Fruit fly (Drosophila melanogaster) whole organism, wandering third instar larva: ENCODE measurements around the gene Alp10.

ENCODE experiments used
- Sp1 ChIP-seq: fragments of 200-800 bp; sonication (Bioruptor generic); optimal IDR thresholded peaks from 3 replicates; lab custom pipeline; 2019; ENCODE audit warnings: missing biosample characterization, mild to moderate bottlenecking, missing genetic modification characterization, moderate library complexity
- brk ChIP-seq: fragments of 200-800 bp; sonication (Bioruptor generic); optimal IDR thresholded peaks from 2 replicates; lab custom pipeline; 2016; ENCODE audit warnings: missing biosample characterization, mild to moderate bottlenecking, missing genetic modification characterization
- dl ChIP-seq, 2 experiments: fragments of 175-275, 200-275 bp in 1 of 2; fragments of 200-275 bp in 1 of 2; sonication (Bioruptor generic); optimal IDR thresholded peaks; lab custom pipeline; 2018; ENCODE audit warnings: mild to moderate bottlenecking in 2 of 2, missing biosample characterization in 2 of 2, missing genetic modification characterization in 2 of 2, moderate library complexity in 2 of 2; ENCODE audit not compliant: partially characterized antibody in 2 of 2, insufficient read depth in 1 of 2
- h ChIP-seq: fragments of 200-800 bp; sonication (Bioruptor generic); optimal IDR thresholded peaks from 3 replicates; lab custom pipeline; 2016; ENCODE audit warnings: missing biosample characterization, mild to moderate bottlenecking, missing genetic modification characterization
- usp ChIP-seq: fragments of >200 bp; optimal IDR thresholded peaks from 2 replicates; lab custom pipeline; 2017; ENCODE audit warnings: missing biosample characterization, missing genetic modification characterization

DNA sequence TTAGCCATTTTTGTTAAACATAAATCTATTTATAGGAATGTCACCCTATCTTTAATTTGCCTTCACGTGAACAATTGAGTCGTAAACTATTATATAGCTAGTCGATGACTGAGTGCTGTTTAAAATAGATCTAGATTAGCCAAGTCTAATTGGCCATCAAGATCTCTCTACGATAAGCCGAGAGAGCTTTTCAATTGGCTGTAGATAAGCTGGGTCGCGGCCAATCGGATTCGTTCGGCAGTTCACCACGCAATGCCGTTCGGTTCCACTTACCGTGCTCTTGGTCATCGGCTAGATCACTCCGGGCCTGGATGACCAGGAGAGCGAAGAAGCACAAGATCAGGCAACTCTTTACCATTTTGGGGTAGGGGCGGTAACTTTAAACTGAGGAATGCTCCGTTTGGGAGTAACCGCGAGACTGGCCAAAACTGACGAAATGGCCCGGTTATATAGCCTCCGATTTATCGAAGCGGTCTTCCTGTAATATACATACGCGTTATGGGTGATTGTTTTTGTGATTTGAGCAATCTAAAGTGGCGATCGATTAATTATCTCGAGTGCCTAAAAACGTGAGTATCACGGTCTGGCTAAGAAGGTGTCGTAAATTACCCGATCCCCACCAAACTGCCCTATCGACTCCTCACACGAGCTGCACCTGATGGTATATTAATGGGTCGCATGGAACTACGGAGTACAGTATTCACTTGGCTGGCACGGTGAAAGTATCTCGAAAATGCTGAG lies at the start of gene Alp10, which contains the start of gene Alp9:
- TF ChIP-seq usp (no peak), brk (GFP tag; lab: Kevin White, UChicago) (no peak), h (no peak), dl (GFP tag; optimal IDR thresholded peaks at IDR 0.05; lab: Kevin White, UChicago; ENCODE audit: insufficient read depth in 1 of 2, partially characterized antibody in 2 of 2) (no peak), Sp1 (GFP tag; lab: Kevin White, UChicago) (no peak)
